Worm (Caenorhabditis elegans) whole organism, L3 larva: Measurements from ENCODE around the gene tpst-1.

ENCODE experiments used
- aly-2 ChIP-seq: fragments of 150-350 bp; optimal IDR thresholded peaks from 2 replicates; lab custom pipeline; 2014; ENCODE audit warnings: missing biosample characterization, missing genetic modification characterization
- ceh-28 ChIP-seq: fragments of 150-350 bp; optimal IDR thresholded peaks from 2 replicates; lab custom pipeline; 2014; ENCODE audit warnings: missing biosample characterization, missing genetic modification reagents, missing genetic modification characterization
- egl-27 ChIP-seq: sonication (generic microtip); optimal IDR thresholded peaks from 4 replicates; lab custom pipeline; 2017; ENCODE audit warnings: missing biosample characterization, missing genetic modification reagents, missing genetic modification characterization
- elt-2 ChIP-seq: sonication (generic microtip); optimal IDR thresholded peaks from 2 replicates; lab custom pipeline; 2016; ENCODE audit warnings: missing genetic modification reagents, mild to moderate bottlenecking, missing genetic modification characterization, missing compliant biosample characterization
- fkh-10 ChIP-seq: sonication (generic microtip); optimal IDR thresholded peaks from 2 replicates; lab custom pipeline; 2017; ENCODE audit warnings: missing biosample characterization, missing genetic modification reagents, missing genetic modification characterization
- lin-15B ChIP-seq: fragments of 150-350 bp; optimal IDR thresholded peaks from 2 replicates; lab custom pipeline; 2014; ENCODE audit warnings: missing biosample characterization, missing genetic modification characterization
- nhr-25 ChIP-seq: sonication (generic microtip); optimal IDR thresholded peaks from 2 replicates; lab custom pipeline; 2017; ENCODE audit warnings: missing biosample characterization, missing genetic modification characterization
- sea-2 ChIP-seq: fragments of 150-350 bp; sonication (generic microtip); optimal IDR thresholded peaks from 4 replicates; lab custom pipeline; 2014; ENCODE audit warnings: missing biosample characterization, missing genetic modification reagents, missing genetic modification characterization
- snpc-4 ChIP-seq: fragments of 150-350 bp; optimal IDR thresholded peaks from 2 replicates; lab custom pipeline; 2014; ENCODE audit warnings: missing biosample characterization, missing genetic modification characterization

- no peak for TF ChIP-seq snpc-4 (tag; lab: Kevin White, UChicago)
- TF ChIP-seq lin-15B = no peak
- TF ChIP-seq ceh-28 (tag; lab: Kevin White, UChicago) = no peak
- TF ChIP-seq nhr-25 = no peak
- TF ChIP-seq egl-27 (tag; lab: Kevin White, UChicago) = no peak
- TF ChIP-seq elt-2 = no peak
- TF ChIP-seq fkh-10 (GFP tag; lab: Kevin White, UChicago) = no peak
- TF ChIP-seq aly-2 (tag; lab: Kevin White, UChicago) = no peak
- no peak for TF ChIP-seq sea-2
Measured at ce11 chrIII:12624466-12624865, 37.6 kb downstream of the tpst-1 start, which contains the start of gene gtf-2A2.
